In genomic region chrX:20162586-20162985, dm6 we compare ENCODE assay signal across 1 fruit fly cellular context.
TF ChIP-seq lines count a peak whose summit lies in the region.

No protein-coding gene starts in this region.

TF ChIP-seq in whole organism, embryonic, 481 proteins besides CTCF, POLR2A, EP300 and RAD21 (continued from another document):
- TF ChIP-seq E2f2 (GFP tag; IDR thresholded peaks at IDR 0.05; lab: Robert Waterston, UW) = peak; percentile 87
- TF ChIP-seq jing (GFP tag; optimal IDR thresholded peaks at IDR 0.05; lab: Kevin White, UChicago) = no peak
- TF ChIP-seq Sry-δ (GFP tag; optimal IDR thresholded peaks at IDR 0.05; lab: Kevin White, UChicago) = peak; percentile 36
- no peak for TF ChIP-seq Meics (GFP tag; optimal IDR thresholded peaks at IDR 0.05; lab: Kevin White, UChicago)
- no peak for TF ChIP-seq CG4282 (GFP tag; optimal IDR thresholded peaks at IDR 0.05; lab: Kevin White, UChicago)
- TF ChIP-seq sisA (GFP tag; IDR thresholded peaks at IDR 0.05; lab: Robert Waterston, UW) = peak; percentile 20; the same call in 1 of the 2 replicates
- TF ChIP-seq Dll (GFP tag; IDR thresholded peaks at IDR 0.05; lab: Robert Waterston, UW; ENCODE audit: partially characterized antibody) = 0 out of 4 replicates have a peak, but pooled peaks have one; percentile 20
- TF ChIP-seq CG3847 (GFP tag; IDR thresholded peaks at IDR 0.05; lab: Robert Waterston, UW) = 0 out of 2 replicates have a peak, but pooled peaks have one; percentile 19
- TF ChIP-seq trem (tag; optimal IDR thresholded peaks at IDR 0.05; lab: Kevin White, UChicago) = peak; percentile 4
- TF ChIP-seq CG1603 (tag; optimal IDR thresholded peaks at IDR 0.05; lab: Kevin White, UChicago) = peak; percentile 80
- peak; percentile 58 for TF ChIP-seq CG9932 (GFP tag; IDR thresholded peaks at IDR 0.05; lab: Robert Waterston, UW)
- no peak for TF ChIP-seq en (GFP tag; optimal IDR thresholded peaks at IDR 0.05; lab: Kevin White, UChicago)
- TF ChIP-seq Bgb (GFP tag; IDR thresholded peaks at IDR 0.05; lab: Robert Waterston, UW; ENCODE audit: partially characterized antibody) = peak; percentile 30; the same call in 1 of the 2 replicates
- TF ChIP-seq Rfx (GFP tag; IDR thresholded peaks at IDR 0.05; lab: Robert Waterston, UW) = 0 out of 2 replicates have a peak, but pooled peaks have one; percentile 12
- TF ChIP-seq Xbp1 (GFP tag; optimal IDR thresholded peaks at IDR 0.05; lab: Kevin White, UChicago) = peak; percentile 16
- no peak for TF ChIP-seq corto (GFP tag; optimal IDR thresholded peaks at IDR 0.05; lab: Kevin White, UChicago)
- peak; percentile 67 for TF ChIP-seq Med (GFP tag; lab: Kevin White, UChicago)
- TF ChIP-seq CG13287 (GFP tag; IDR thresholded peaks at IDR 0.05; lab: Robert Waterston, UW; ENCODE audit: partially characterized antibody) = peak; percentile 34; the same call in 1 of the 2 replicates
- TF ChIP-seq stwl (tag; optimal IDR thresholded peaks at IDR 0.05; lab: Kevin White, UChicago) = peak; percentile 32
- TF ChIP-seq CG32532 (GFP tag; IDR thresholded peaks at IDR 0.05; lab: Robert Waterston, UW) = no peak
- peak; percentile 28 for TF ChIP-seq CG10267 (tag; optimal IDR thresholded peaks at IDR 0.05; lab: Kevin White, UChicago)
- TF ChIP-seq CG17186 (GFP tag; optimal IDR thresholded peaks at IDR 0.05; lab: Kevin White, UChicago) = peak; percentile 32
- no peak for TF ChIP-seq chn (GFP tag; optimal IDR thresholded peaks at IDR 0.05; lab: Kevin White, UChicago)
- TF ChIP-seq esg (GFP tag; conservative IDR thresholded peaks at IDR 0.05; lab: Robert Waterston, UW) = no peak
- 0 out of 3 replicates have a peak, but pooled peaks have one; percentile 18 for TF ChIP-seq Opbp (GFP tag; IDR thresholded peaks at IDR 0.05; lab: Robert Waterston, UW; ENCODE audit: partially characterized antibody)
- TF ChIP-seq tup (GFP tag; optimal IDR thresholded peaks at IDR 0.05; lab: Kevin White, UChicago) = no peak
- no peak for TF ChIP-seq Dfd (GFP tag; optimal IDR thresholded peaks at IDR 0.05; lab: Kevin White, UChicago)
- peak; percentile 48 for TF ChIP-seq CG30020 (tag; optimal IDR thresholded peaks at IDR 0.05; lab: Kevin White, UChicago)
- TF ChIP-seq amos (GFP tag; IDR thresholded peaks at IDR 0.05; lab: Robert Waterston, UW; ENCODE audit: partially characterized antibody) = peak; percentile 36; the same call in 1 of the 2 replicates
- TF ChIP-seq Scr (GFP tag; IDR thresholded peaks at IDR 0.05; lab: Robert Waterston, UW; ENCODE audit: partially characterized antibody) = peak; percentile 14; the same call in 1 of the 2 replicates
- peak; percentile 80 for TF ChIP-seq Dp (GFP tag; optimal IDR thresholded peaks at IDR 0.05; lab: Kevin White, UChicago)
- peak; percentile 95 for TF ChIP-seq CG2116 (GFP tag; optimal IDR thresholded peaks at IDR 0.05; lab: Kevin White, UChicago)
- no peak for TF ChIP-seq Kr (GFP tag; optimal IDR thresholded peaks at IDR 0.05; lab: Kevin White, UChicago)
- no peak for TF ChIP-seq tap (tag; optimal IDR thresholded peaks at IDR 0.05; lab: Kevin White, UChicago)
- no peak for TF ChIP-seq CG3838 (GFP tag; optimal IDR thresholded peaks at IDR 0.05; lab: Kevin White, UChicago)
- TF ChIP-seq slbo (GFP tag; IDR thresholded peaks at IDR 0.05; lab: Robert Waterston, UW) = peak; percentile 41; the same call in 1 of the 2 replicates
- TF ChIP-seq pzg (GFP tag; optimal IDR thresholded peaks at IDR 0.05; lab: Kevin White, UChicago) = peak; percentile 39
- no peak for TF ChIP-seq B-H1 (GFP tag; IDR thresholded peaks at IDR 0.05; lab: Robert Waterston, UW)
